Worm (Caenorhabditis elegans): Measurements from ENCODE around the gene kin-18.

ce11 chrIII:6147903-6148302, 29.5 kb downstream of the kin-18 start, which contains the start of gene Y42G9A.2:
- TF ChIP-seq dao-5 (tag; optimal IDR thresholded peaks at IDR 0.05) (no peak), W03F9.2 (tag; optimal IDR thresholded peaks at IDR 0.05) (no peak)

All from whole organism, L4/young adult.